Fruit fly (Drosophila melanogaster): ENCODE data around the gene Wdfy2.

The Wdfy2 gene

dm6 chr2L:10425599-10425998 is 2.5 kb downstream of the Wdfy2 start:
- no peak for TF ChIP-seq woc (GFP tag; optimal IDR thresholded peaks at IDR 0.05)
- TF ChIP-seq rgr (GFP tag; optimal IDR thresholded peaks at IDR 0.05), result no peak
- TF ChIP-seq CG9705 (GFP tag; optimal IDR thresholded peaks at IDR 0.05), result no peak
- no peak for TF ChIP-seq Jra (GFP tag; optimal IDR thresholded peaks at IDR 0.05)
- TF ChIP-seq lola (GFP tag; optimal IDR thresholded peaks at IDR 0.05), result no peak
- no peak for TF ChIP-seq N (GFP tag; optimal IDR thresholded peaks at IDR 0.05)
- TF ChIP-seq Rel (GFP tag; optimal IDR thresholded peaks at IDR 0.05), result no peak
- TF ChIP-seq Rel (tag; optimal IDR thresholded peaks at IDR 0.05), result no peak
- no peak for TF ChIP-seq Abd-B (GFP tag; optimal IDR thresholded peaks at IDR 0.05)
- TF ChIP-seq Sp1 (GFP tag; optimal IDR thresholded peaks at IDR 0.05), result no peak
- TF ChIP-seq sage (GFP tag; optimal IDR thresholded peaks at IDR 0.05), result no peak
- no peak for TF ChIP-seq brk (GFP tag; optimal IDR thresholded peaks at IDR 0.05)
- TF ChIP-seq Dfd (GFP tag; optimal IDR thresholded peaks at IDR 0.05), result no peak
- TF ChIP-seq psq (GFP tag; optimal IDR thresholded peaks at IDR 0.05), result no peak
- TF ChIP-seq dsf (GFP tag; optimal IDR thresholded peaks at IDR 0.05; ENCODE audit: borderline replicate concordance), result no peak
- TF ChIP-seq fru (GFP tag; optimal IDR thresholded peaks at IDR 0.05), result no peak
- no peak for TF ChIP-seq CG32264 (GFP tag; optimal IDR thresholded peaks at IDR 0.05)
- no peak for TF ChIP-seq Hr78 (GFP tag; optimal IDR thresholded peaks at IDR 0.05)
- TF ChIP-seq ey (GFP tag; optimal IDR thresholded peaks at IDR 0.05), result no peak
- no peak for TF ChIP-seq Myc (optimal IDR thresholded peaks at IDR 0.05)

- TF ChIP-seq Sp1 (GFP tag; optimal IDR thresholded peaks at IDR 0.05), result peak; percentile 3
- peak; percentile 10 for TF ChIP-seq sv (GFP tag; optimal IDR thresholded peaks at IDR 0.05)
- no peak for TF ChIP-seq Myc (optimal IDR thresholded peaks at IDR 0.05)
- no peak for TF ChIP-seq CG9705 (GFP tag; optimal IDR thresholded peaks at IDR 0.05)
- TF ChIP-seq Rel (GFP tag; optimal IDR thresholded peaks at IDR 0.05), result no peak
- TF ChIP-seq Rel (tag; optimal IDR thresholded peaks at IDR 0.05), result no peak
- TF ChIP-seq Dfd (GFP tag; optimal IDR thresholded peaks at IDR 0.05), result no peak
- peak; percentile 79 for TF ChIP-seq Jra (GFP tag; optimal IDR thresholded peaks at IDR 0.05)
- no peak for TF ChIP-seq tai (GFP tag; optimal IDR thresholded peaks at IDR 0.05)
- no peak for TF ChIP-seq HLH106 (tag; optimal IDR thresholded peaks at IDR 0.05)
- TF ChIP-seq pan (optimal IDR thresholded peaks at IDR 0.05), result no peak
- no peak for TF ChIP-seq Hnf4 (GFP tag; optimal IDR thresholded peaks at IDR 0.05)
- no peak for TF ChIP-seq fru (GFP tag; optimal IDR thresholded peaks at IDR 0.05)
- no peak for TF ChIP-seq foxo (GFP tag; optimal IDR thresholded peaks at IDR 0.05)
- TF ChIP-seq psq (GFP tag; optimal IDR thresholded peaks at IDR 0.05), result peak; percentile 44
- TF ChIP-seq N (GFP tag; optimal IDR thresholded peaks at IDR 0.05), result no peak
- TF ChIP-seq OdsH (GFP tag; optimal IDR thresholded peaks at IDR 0.05), result peak; percentile 44
- TF ChIP-seq rgr (GFP tag; optimal IDR thresholded peaks at IDR 0.05), result no peak
- TF ChIP-seq ey (GFP tag; optimal IDR thresholded peaks at IDR 0.05), result peak; percentile 34
- peak; percentile 10 for TF ChIP-seq woc (GFP tag; optimal IDR thresholded peaks at IDR 0.05)
- TF ChIP-seq Hr83 (GFP tag; optimal IDR thresholded peaks at IDR 0.05; ENCODE audit: poor library complexity, severe bottlenecking), result peak; percentile 23
- no peak for TF ChIP-seq GATAd (GFP tag; optimal IDR thresholded peaks at IDR 0.05)
- TF ChIP-seq brk (GFP tag; optimal IDR thresholded peaks at IDR 0.05), result peak; percentile 42
- TF ChIP-seq dsf (GFP tag; optimal IDR thresholded peaks at IDR 0.05; ENCODE audit: borderline replicate concordance), result peak; percentile 5
These were observed 3.5 kb downstream of the Wdfy2 start, which contains the start of the genes SmB and KdelR for dm6 chr2L:10426534-10427048. Gene SmB (minus strand): TSS chr2L:10426627. Gene KdelR (plus strand): TSS chr2L:10426887.

- TF ChIP-seq ey (GFP tag; optimal IDR thresholded peaks at IDR 0.05) (peak; percentile 28), CrebA (GFP tag; optimal IDR thresholded peaks at IDR 0.05; ENCODE audit: borderline replicate concordance) (no peak), brk (GFP tag; optimal IDR thresholded peaks at IDR 0.05) (no peak), dmrt93B (GFP tag; optimal IDR thresholded peaks at IDR 0.05) (no peak), psq (GFP tag; optimal IDR thresholded peaks at IDR 0.05) (peak; percentile 72), lola (GFP tag; optimal IDR thresholded peaks at IDR 0.05) (no peak), woc (GFP tag; optimal IDR thresholded peaks at IDR 0.05) (peak; percentile 41), Dfd (GFP tag; optimal IDR thresholded peaks at IDR 0.05) (no peak), Hnf4 (GFP tag; optimal IDR thresholded peaks at IDR 0.05) (peak; percentile 43), Dif (GFP tag; optimal IDR thresholded peaks at IDR 0.05; ENCODE audit: partially characterized antibody) (no peak), Vsx2 (GFP tag; optimal IDR thresholded peaks at IDR 0.05; ENCODE audit: partially characterized antibody) (no peak), pan (optimal IDR thresholded peaks at IDR 0.05) (no peak), OdsH (GFP tag; optimal IDR thresholded peaks at IDR 0.05) (peak; percentile 44), usp (GFP tag; optimal IDR thresholded peaks at IDR 0.05) (no peak), dsf (GFP tag; optimal IDR thresholded peaks at IDR 0.05; ENCODE audit: borderline replicate concordance) (no peak), Myc (optimal IDR thresholded peaks at IDR 0.05) (no peak), h (GFP tag; optimal IDR thresholded peaks at IDR 0.05) (no peak), br (GFP tag; optimal IDR thresholded peaks at IDR 0.05) (no peak), Abd-B (GFP tag; optimal IDR thresholded peaks at IDR 0.05) (no peak), sv (GFP tag; optimal IDR thresholded peaks at IDR 0.05) (no peak), Rel (GFP tag; optimal IDR thresholded peaks at IDR 0.05) (no peak), Rel (tag; optimal IDR thresholded peaks at IDR 0.05) (peak; percentile 82), Hr83 (GFP tag; optimal IDR thresholded peaks at IDR 0.05; ENCODE audit: poor library complexity, severe bottlenecking) (no peak), Jra (GFP tag; optimal IDR thresholded peaks at IDR 0.05) (no peak), GATAd (GFP tag; optimal IDR thresholded peaks at IDR 0.05) (no peak), N (GFP tag; optimal IDR thresholded peaks at IDR 0.05) (no peak), foxo (GFP tag; optimal IDR thresholded peaks at IDR 0.05) (peak in 1 of 2 experiments; percentile 56), CG9705 (GFP tag; optimal IDR thresholded peaks at IDR 0.05) (no peak), jim (GFP tag; optimal IDR thresholded peaks at IDR 0.05) (no peak), Mio (GFP tag; optimal IDR thresholded peaks at IDR 0.05) (no peak), fru (GFP tag; optimal IDR thresholded peaks at IDR 0.05) (no peak), sage (GFP tag; optimal IDR thresholded peaks at IDR 0.05) (no peak), tai (GFP tag; optimal IDR thresholded peaks at IDR 0.05) (no peak), CG32264 (GFP tag; optimal IDR thresholded peaks at IDR 0.05) (no peak), Sp1 (GFP tag; optimal IDR thresholded peaks at IDR 0.05) (peak; percentile 43), rgr (GFP tag; optimal IDR thresholded peaks at IDR 0.05) (peak; percentile 40), dl (GFP tag; optimal IDR thresholded peaks at IDR 0.05; ENCODE audit: insufficient read depth in 1 of 2, partially characterized antibody in 2 of 2) (no peak), Hr78 (GFP tag; optimal IDR thresholded peaks at IDR 0.05) (no peak), HLH106 (tag; optimal IDR thresholded peaks at IDR 0.05) (peak; percentile 51)
These were observed 5.4 kb downstream of the Wdfy2 start, which contains the start of gene CG5188 for dm6 chr2L:10428528-10428927. Gene CG5188 (plus strand): TSS chr2L:10428829.
